Fruit fly (Drosophila melanogaster) whole organism, embryonic: ENCODE data around the gene CG31068.

Experiments used
- Antp ChIP-seq: fragments of 200-800 bp; sonication (Bioruptor generic); optimal IDR thresholded peaks from 3 replicates; lab custom pipeline; 2016; ENCODE audit warnings: missing biosample characterization, missing genetic modification characterization
- Asciz ChIP-seq: fragments of 200-800 bp; sonication (Bioruptor generic); optimal IDR thresholded peaks from 2 replicates; lab custom pipeline; 2017; ENCODE audit warnings: missing biosample characterization, mild to moderate bottlenecking, missing genetic modification characterization, missing genetic modification reagents
- BEAF-32 ChIP-seq: fragments of 200-800 bp; sonication (Bioruptor generic); optimal IDR thresholded peaks from 3 replicates; lab custom pipeline; 2017; ENCODE audit warnings: missing biosample characterization, missing genetic modification characterization, mild to moderate bottlenecking, moderate library complexity, missing genetic modification reagents
- CG10431 ChIP-seq: fragments of 200-800 bp; sonication (Bioruptor generic); optimal IDR thresholded peaks from 3 replicates; lab custom pipeline; 2018; ENCODE audit warnings: missing biosample characterization, mild to moderate bottlenecking, missing genetic modification characterization
- CG13287 ChIP-seq: fragments of 200-800 bp; sonication (Bioruptor generic); IDR thresholded peaks from 2 replicates; pipeline ENCODE4 v1.3.6; 2022; ENCODE audit warnings: missing biosample characterization, missing genetic modification characterization; ENCODE audit not compliant: partially characterized antibody
- CG17912 ChIP-seq: fragments of 200-800 bp; sonication (Bioruptor generic); optimal IDR thresholded peaks from 2 replicates; lab custom pipeline; 2018; ENCODE audit warnings: missing biosample characterization, mild to moderate bottlenecking, missing genetic modification characterization
- CG18764 ChIP-seq: fragments of 200-800 bp; sonication (Bioruptor generic); optimal IDR thresholded peaks from 3 replicates; lab custom pipeline; 2016; ENCODE audit warnings: missing biosample characterization, missing genetic modification characterization
- CG3163 ChIP-seq: fragments of 200-800 bp; sonication (Bioruptor generic); optimal IDR thresholded peaks from 3 replicates; lab custom pipeline; 2016; ENCODE audit warnings: missing biosample characterization, missing genetic modification characterization
- CG34224 ChIP-seq: fragments of 200-800 bp; sonication (Bioruptor generic); IDR thresholded peaks from 3 replicates; pipeline ENCODE4 v1.3.6; 2022; ENCODE audit warnings: missing biosample characterization, missing genetic modification characterization; ENCODE audit not compliant: partially characterized antibody
- CG4854 ChIP-seq: fragments of 200-800 bp; sonication (Bioruptor generic); optimal IDR thresholded peaks from 2 replicates; lab custom pipeline; 2016; ENCODE audit warnings: missing biosample characterization, missing genetic modification characterization, inconsistent platforms
- CG5180 ChIP-seq: fragments of 200-800 bp; sonication (Bioruptor generic); optimal IDR thresholded peaks from 3 replicates; lab custom pipeline; 2017; ENCODE audit warnings: missing biosample characterization, missing genetic modification characterization, mild to moderate bottlenecking, moderate library complexity, missing genetic modification reagents
- CG6683 ChIP-seq: fragments of 200-800 bp; sonication (Bioruptor generic); optimal IDR thresholded peaks from 2 replicates; lab custom pipeline; 2017; ENCODE audit warnings: missing biosample characterization, mild to moderate bottlenecking, missing genetic modification characterization, missing genetic modification reagents
- CG6791 ChIP-seq: fragments of 200-800 bp; sonication (Bioruptor generic); IDR thresholded peaks from 3 replicates; pipeline ENCODE4 v1.3.6; 2022; ENCODE audit warnings: missing biosample characterization, missing genetic modification characterization; ENCODE audit not compliant: partially characterized antibody
- Deaf1 ChIP-seq: fragments of 200-800 bp; optimal IDR thresholded peaks from 3 replicates; lab custom pipeline; 2019; ENCODE audit warnings: missing biosample characterization, mild to moderate bottlenecking, missing genetic modification characterization, moderate library complexity
- Drgx ChIP-seq: fragments of 200-800 bp; sonication (Bioruptor generic); IDR thresholded peaks from 2 replicates; pipeline ENCODE4 v1.3.6; 2022; ENCODE audit warnings: missing biosample characterization, missing genetic modification characterization
- Ets65A ChIP-seq: fragments of 200-800 bp; sonication (Bioruptor generic); peaks from one replicate; lab custom pipeline; 2016; ENCODE audit warnings: missing biosample characterization, missing genetic modification characterization
- Hmx ChIP-seq: fragments of 200-800 bp; sonication (Bioruptor generic); optimal IDR thresholded peaks from 2 replicates; lab custom pipeline; 2016; ENCODE audit warnings: missing biosample characterization, missing genetic modification characterization
- Jarid2 ChIP-seq: fragments of 200-800 bp; sonication (Bioruptor generic); optimal IDR thresholded peaks from 3 replicates; lab custom pipeline; 2017; ENCODE audit warnings: mild to moderate bottlenecking, missing biosample characterization, missing genetic modification reagents, missing genetic modification characterization
- Med ChIP-seq: fragments of 200-800 bp; sonication (Bioruptor generic); peaks from one replicate; lab custom pipeline; 2016; ENCODE audit warnings: missing biosample characterization, missing genetic modification characterization, mild to moderate bottlenecking, inconsistent platforms, moderate library complexity
- Nf-YB ChIP-seq: fragments of 200-800 bp; sonication (Bioruptor generic); optimal IDR thresholded peaks from 3 replicates; lab custom pipeline; 2019; ENCODE audit warnings: missing biosample characterization, mild to moderate bottlenecking, missing genetic modification characterization, moderate library complexity
- Nf-YC ChIP-seq: fragments of 200-800 bp; optimal IDR thresholded peaks from 3 replicates; lab custom pipeline; 2019; ENCODE audit warnings: missing biosample characterization, mild to moderate bottlenecking, missing genetic modification characterization, moderate library complexity
- Trl ChIP-seq, 3 experiments: fragments of >200 bp in 2 of 3; fragments of 200-800 bp in 1 of 3; sonication (Bioruptor generic) in 1 of 3; optimal IDR thresholded peaks; 2 replicates in 1 of 3; 3 replicates in 2 of 3; lab custom pipeline; 2016 to 2017; ENCODE audit warnings: missing biosample characterization in 1 of 3, missing genetic modification characterization in 1 of 3
- abd-A ChIP-seq: fragments of 200-800 bp; sonication (Bioruptor generic); optimal IDR thresholded peaks from 3 replicates; lab custom pipeline; 2019; ENCODE audit warnings: missing biosample characterization, mild to moderate bottlenecking, missing genetic modification characterization, moderate library complexity
- cg ChIP-seq: fragments of 200-800 bp; sonication (Bioruptor generic); optimal IDR thresholded peaks from 3 replicates; lab custom pipeline; 2019; ENCODE audit warnings: missing biosample characterization, mild to moderate bottlenecking, missing genetic modification characterization, moderate library complexity
- chinmo ChIP-seq: fragments of 200-800 bp; sonication (Bioruptor generic); IDR thresholded peaks from 4 replicates; pipeline ENCODE4 v1.3.6; 2022; ENCODE audit warnings: missing biosample characterization, missing genetic modification characterization; ENCODE audit not compliant: partially characterized antibody
- ham ChIP-seq: fragments of 200-800 bp; sonication (Bioruptor generic); IDR thresholded peaks from 2 replicates; pipeline ENCODE4 v1.3.6; 2022; ENCODE audit warnings: missing biosample characterization, missing genetic modification characterization
- hkb ChIP-seq, 2 experiments: fragments of 200-800 bp in 1 of 2; fragments of >200 bp in 1 of 2; sonication (Bioruptor generic) in 1 of 2; IDR thresholded peaks in 1 of 2; optimal IDR thresholded peaks in 1 of 2; 2 replicates each; pipeline versions ENCODE4 v1.3.6 to Lab custom; 2017 to 2022; ENCODE audit warnings: missing biosample characterization in 1 of 2, missing genetic modification characterization in 1 of 2
- klu ChIP-seq: fragments of 200-800 bp; sonication (Bioruptor generic); IDR thresholded peaks from 2 replicates; pipeline ENCODE4 v1.3.6; 2022; ENCODE audit warnings: missing biosample characterization, missing genetic modification characterization
- kni ChIP-seq: fragments of 200-800 bp; sonication (Bioruptor generic); optimal IDR thresholded peaks from 3 replicates; lab custom pipeline; 2017; ENCODE audit warnings: mild to moderate bottlenecking, missing biosample characterization, missing genetic modification reagents, missing genetic modification characterization
- nom ChIP-seq: fragments of 200-800 bp; sonication (Bioruptor generic); optimal IDR thresholded peaks from 2 replicates; lab custom pipeline; 2017; ENCODE audit warnings: missing biosample characterization, missing genetic modification characterization, mild to moderate bottlenecking, moderate library complexity, missing genetic modification reagents
- pros ChIP-seq: fragments of 200-800 bp; sonication (Bioruptor generic); optimal IDR thresholded peaks from 3 replicates; lab custom pipeline; 2019; ENCODE audit warnings: missing biosample characterization, mild to moderate bottlenecking, missing genetic modification characterization, moderate library complexity
- run ChIP-seq: fragments of 200-800 bp; sonication (Bioruptor generic); optimal IDR thresholded peaks from 3 replicates; lab custom pipeline; 2018; ENCODE audit warnings: missing biosample characterization, mild to moderate bottlenecking, missing genetic modification characterization
- slbo ChIP-seq: fragments of 200-800 bp; sonication (Bioruptor generic); IDR thresholded peaks from 2 replicates; pipeline ENCODE4 v1.3.6; 2022; ENCODE audit warnings: missing biosample characterization, missing genetic modification characterization
- sna ChIP-seq: fragments of 200-800 bp; sonication (Bioruptor generic); IDR thresholded peaks from 2 replicates; pipeline ENCODE4 v1.3.6; 2022; ENCODE audit warnings: missing biosample characterization, missing genetic modification characterization; ENCODE audit not compliant: partially characterized antibody
- unc-4 ChIP-seq: fragments of 200-800 bp; sonication (Bioruptor generic); IDR thresholded peaks from 2 replicates; pipeline ENCODE4 v1.3.6; 2022; ENCODE audit warnings: missing biosample characterization, missing genetic modification characterization; ENCODE audit not compliant: partially characterized antibody
- vvl ChIP-seq: fragments of 200-800 bp; sonication (Bioruptor generic); IDR thresholded peaks from 2 replicates; pipeline ENCODE4 v1.3.6; 2022; ENCODE audit warnings: missing biosample characterization, missing genetic modification characterization
- yki ChIP-seq: fragments of >200 bp; optimal IDR thresholded peaks from 3 replicates; lab custom pipeline; 2018

CG31068 gene

DNA sequence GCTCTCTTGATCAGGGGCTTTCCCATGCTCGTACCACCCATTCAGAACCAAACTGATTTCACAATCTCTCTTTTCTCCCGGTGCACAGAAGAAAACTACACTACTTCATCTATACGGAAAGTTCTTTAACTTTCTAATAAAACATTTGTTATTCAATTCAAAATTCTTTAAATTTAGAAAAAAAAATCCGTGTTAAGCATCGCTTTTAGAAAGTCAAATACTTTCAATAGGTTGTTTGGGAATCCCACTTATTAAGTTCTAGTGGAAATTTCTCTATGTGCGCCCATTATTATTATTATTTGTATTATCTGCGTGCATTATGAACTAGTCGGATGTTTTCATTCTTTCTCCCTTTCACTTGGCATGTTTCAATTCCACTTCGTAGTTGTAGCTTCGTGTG lies 40.4 kb upstream of the CG31068 start:
- TF ChIP-seq Drgx, result peak; percentile 50; the same call in 1 of the 2 replicates
- TF ChIP-seq CG18764, result no peak
- TF ChIP-seq klu (GFP tag; lab: Robert Waterston, UW), result no peak

DNA sequence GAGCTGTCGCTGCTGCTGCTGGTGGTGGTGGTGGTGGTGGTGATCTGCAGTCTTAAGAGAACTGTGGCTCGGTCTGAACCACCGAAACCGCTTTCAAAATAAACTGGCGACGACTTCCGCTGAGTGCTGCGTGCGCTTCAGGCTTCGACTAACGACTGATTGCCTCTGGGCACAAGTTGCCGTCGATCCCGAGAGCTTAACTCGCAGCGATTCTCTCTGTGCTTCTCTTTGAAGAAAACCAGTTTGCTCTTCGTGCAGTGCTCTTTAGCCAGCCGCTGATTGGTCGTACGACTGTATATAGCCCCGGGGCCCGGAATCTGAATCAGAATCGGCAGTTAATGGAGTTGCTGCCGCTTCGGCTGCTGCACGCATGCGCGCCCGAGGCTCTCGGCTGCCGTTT lies 39.4 kb upstream of the CG31068 start, which contains the start of gene Ser:
Gene Ser, minus strand, starts transcription at position 162 of the 400 bp plus-strand sequence.
- TF ChIP-seq abd-A (tag; lab: Kevin White, UChicago), result peak; percentile 9
- TF ChIP-seq yki (lab: Kevin White, UChicago), result peak; percentile 48
- peak; percentile 22 for TF ChIP-seq Med (GFP tag; lab: Kevin White, UChicago)
- TF ChIP-seq CG6791 (GFP tag; lab: Robert Waterston, UW), result 0 out of 3 replicates have a peak, but pooled peaks have one; percentile 4
- TF ChIP-seq hkb (optimal IDR thresholded peaks at IDR 0.05; lab: Kevin White, UChicago), result no peak
- 0 out of 2 replicates have a peak, but pooled peaks have one; percentile 17 for TF ChIP-seq hkb (GFP tag; IDR thresholded peaks at IDR 0.05; lab: Robert Waterston, UW)
- TF ChIP-seq slbo (GFP tag; lab: Robert Waterston, UW), result 0 out of 2 replicates have a peak, but pooled peaks have one; percentile 21
- peak; percentile 58; the same call in 1 of the 2 replicates for TF ChIP-seq sna (GFP tag; lab: Robert Waterston, UW)
- TF ChIP-seq cg (GFP tag; lab: Kevin White, UChicago), result peak; percentile 2
- TF ChIP-seq pros (GFP tag; lab: Kevin White, UChicago), result peak; percentile 72
- TF ChIP-seq chinmo (GFP tag; lab: Robert Waterston, UW), result peak; percentile 81; the same call in 1 of the 4 replicates
- TF ChIP-seq Nf-YB (GFP tag; lab: Kevin White, UChicago), result peak; percentile 94
- peak; percentile 27; the same call in 1 of the 3 replicates for TF ChIP-seq CG34224 (GFP tag; lab: Robert Waterston, UW)
- TF ChIP-seq vvl (GFP tag; lab: Robert Waterston, UW), result 0 out of 2 replicates have a peak, but pooled peaks have one; percentile 29
- no peak for TF ChIP-seq CG4854 (GFP tag; lab: Kevin White, UChicago)
- peak; percentile 56 for TF ChIP-seq nom (GFP tag; lab: Kevin White, UChicago)
- TF ChIP-seq unc-4 (GFP tag; lab: Robert Waterston, UW), result 0 out of 2 replicates have a peak, but pooled peaks have one; percentile 31
- no peak for TF ChIP-seq ham (GFP tag; lab: Robert Waterston, UW)
- TF ChIP-seq CG6683, result no peak
- peak; percentile 30; the same call in 1 of the 2 replicates for TF ChIP-seq CG13287 (GFP tag; lab: Robert Waterston, UW)
- peak; percentile 43 for TF ChIP-seq kni (GFP tag; lab: Kevin White, UChicago)
- TF ChIP-seq Deaf1 (tag; lab: Kevin White, UChicago), result peak; percentile 88
- peak; percentile 93 for TF ChIP-seq Nf-YC
- peak; percentile 42 for TF ChIP-seq run
- peak; percentile 2 for TF ChIP-seq CG10431 (GFP tag; lab: Kevin White, UChicago)
- peak; percentile 59 to 83 for TF ChIP-seq Trl (optimal IDR thresholded peaks at IDR 0.05; lab: Kevin White, UChicago)
- TF ChIP-seq Trl (GFP tag; optimal IDR thresholded peaks at IDR 0.05; lab: Kevin White, UChicago), result no peak
- TF ChIP-seq BEAF-32 (GFP tag; lab: Kevin White, UChicago), result no peak
- TF ChIP-seq Ets65A (GFP tag; lab: Kevin White, UChicago), result peak; percentile 82
- peak; percentile 86 for TF ChIP-seq Jarid2
- no peak for TF ChIP-seq Antp (GFP tag; lab: Kevin White, UChicago)
- no peak for TF ChIP-seq Asciz (GFP tag; lab: Kevin White, UChicago)
- peak; percentile 96 for TF ChIP-seq CG3163 (GFP tag; lab: Kevin White, UChicago)
- TF ChIP-seq CG5180, result peak; percentile 5
- TF ChIP-seq Hmx, result no peak
- no peak for TF ChIP-seq CG17912 (GFP tag; lab: Kevin White, UChicago)
